Fruit fly (Drosophila melanogaster) whole organism, prepupa: Measurements from ENCODE around the gene Arfrp1.
A peak's percentile ranks its signal among the peaks of the same experiment; 100 is the strongest.

Experiments
- Blimp-1 ChIP-seq: fragments of 200-800 bp; sonication (Bioruptor generic); optimal IDR thresholded peaks from 3 replicates; lab custom pipeline; 2017; ENCODE audit warnings: missing biosample characterization, missing genetic modification characterization, mild to moderate bottlenecking, moderate library complexity, missing genetic modification reagents
- CG31627 ChIP-seq: fragments of 200-800 bp; sonication (Bioruptor generic); optimal IDR thresholded peaks from 3 replicates; lab custom pipeline; 2016; ENCODE audit warnings: missing biosample characterization, missing genetic modification characterization
- Hr38 ChIP-seq: sonication (Bioruptor generic); optimal IDR thresholded peaks from 2 replicates; lab custom pipeline; 2016; ENCODE audit warnings: missing biosample characterization, missing genetic modification characterization
- OdsH ChIP-seq: fragments of 200-800 bp; sonication (Bioruptor generic); optimal IDR thresholded peaks from 3 replicates; lab custom pipeline; 2016; ENCODE audit warnings: missing biosample characterization, missing genetic modification characterization
- eg ChIP-seq: fragments of 200-800 bp; sonication (Bioruptor generic); IDR thresholded peaks from 3 replicates; pipeline ENCODE4 v1.3.6; 2022; ENCODE audit warnings: missing biosample characterization, missing genetic modification characterization

- TF ChIP-seq eg (peak; percentile 65), Hr38 (GFP tag; lab: Kevin White, UChicago) (no peak), OdsH (peak; percentile 63), CG31627 (GFP tag; lab: Kevin White, UChicago) (peak; percentile 34), Blimp-1 (GFP tag; lab: Kevin White, UChicago) (peak; percentile 10)
These were observed 44.2 kb upstream of the Arfrp1 start for dm6 chrX:9062665-9063064.
